Fruit fly (Drosophila melanogaster) whole organism, embryonic: Measurements from ENCODE around the gene Tomosyn.
A peak's percentile ranks its signal among the peaks of the same experiment; 100 is the strongest.

Source experiments
- CG10654 ChIP-seq: fragments of 200-800 bp; sonication (Bioruptor generic); optimal IDR thresholded peaks from 2 replicates; lab custom pipeline; 2016; ENCODE audit warnings: missing biosample characterization, missing genetic modification characterization
- CG10959 ChIP-seq: fragments of 200-800 bp; sonication (Bioruptor generic); IDR thresholded peaks from 2 replicates; pipeline ENCODE4 v1.3.6; 2022; ENCODE audit warnings: missing biosample characterization, missing genetic modification characterization
- CG11247 ChIP-seq: fragments of 200-800 bp; sonication (Bioruptor generic); IDR thresholded peaks from 2 replicates; pipeline ENCODE4 v1.3.6; 2022; ENCODE audit warnings: missing biosample characterization, missing genetic modification characterization
- CG12219 ChIP-seq: fragments of 200-800 bp; sonication (Bioruptor generic); optimal IDR thresholded peaks from 3 replicates; lab custom pipeline; 2018; ENCODE audit warnings: missing biosample characterization, mild to moderate bottlenecking, missing genetic modification characterization
- CG12236 ChIP-seq: fragments of 200-800 bp; sonication (Bioruptor generic); optimal IDR thresholded peaks from 2 replicates; lab custom pipeline; 2016; ENCODE audit warnings: missing biosample characterization, missing genetic modification characterization
- CG12769 ChIP-seq: fragments of 200-800 bp; sonication (Bioruptor generic); optimal IDR thresholded peaks from 2 replicates; lab custom pipeline; 2019; ENCODE audit warnings: missing biosample characterization, mild to moderate bottlenecking, missing genetic modification characterization, moderate library complexity
- CG14441 ChIP-seq: fragments of 200-800 bp; sonication (Bioruptor generic); IDR thresholded peaks from 2 replicates; pipeline ENCODE4 v1.3.6; 2022; ENCODE audit warnings: missing biosample characterization, missing genetic modification characterization
- CG15073 ChIP-seq: fragments of 200-800 bp; sonication (Bioruptor generic); optimal IDR thresholded peaks from 2 replicates; lab custom pipeline; 2016; ENCODE audit warnings: missing biosample characterization, missing genetic modification characterization
- CG15696 ChIP-seq: fragments of 200-800 bp; sonication (Bioruptor generic); optimal IDR thresholded peaks from 2 replicates; lab custom pipeline; 2019; ENCODE audit warnings: missing biosample characterization, mild to moderate bottlenecking, missing genetic modification characterization, moderate library complexity
- CG1603 ChIP-seq: fragments of 200-800 bp; sonication (Bioruptor generic); optimal IDR thresholded peaks from 2 replicates; lab custom pipeline; 2019; ENCODE audit warnings: missing biosample characterization, mild to moderate bottlenecking, missing genetic modification characterization, moderate library complexity
- CG1647 ChIP-seq: fragments of 200-800 bp; sonication (Bioruptor generic); optimal IDR thresholded peaks from 3 replicates; lab custom pipeline; 2016; ENCODE audit warnings: missing biosample characterization, missing genetic modification characterization
- CG17385 ChIP-seq: fragments of 200-800 bp; sonication (Bioruptor generic); optimal IDR thresholded peaks from 3 replicates; lab custom pipeline; 2018; ENCODE audit warnings: missing biosample characterization, mild to moderate bottlenecking, missing genetic modification characterization
- CG3065 ChIP-seq: fragments of 200-800 bp; sonication (Bioruptor generic); optimal IDR thresholded peaks from 2 replicates; lab custom pipeline; 2016; ENCODE audit warnings: missing biosample characterization, missing genetic modification characterization
- CG34422 ChIP-seq: fragments of 200-800 bp; sonication (Bioruptor generic); IDR thresholded peaks from 3 replicates; pipeline ENCODE4 v1.3.6; 2022; ENCODE audit warnings: missing biosample characterization, missing genetic modification characterization
- CG43689 ChIP-seq: fragments of 200-800 bp; sonication (Bioruptor generic); IDR thresholded peaks from 2 replicates; pipeline ENCODE4 v1.3.6; 2022; ENCODE audit warnings: missing biosample characterization, missing genetic modification characterization
- CG4730 ChIP-seq: fragments of 200-800 bp; sonication (Bioruptor generic); IDR thresholded peaks from 2 replicates; pipeline ENCODE4 v1.3.6; 2022; ENCODE audit warnings: missing biosample characterization, missing genetic modification characterization
- CG6813 ChIP-seq: fragments of 200-800 bp; sonication (Bioruptor generic); optimal IDR thresholded peaks from 2 replicates; lab custom pipeline; 2017; ENCODE audit warnings: missing biosample characterization, missing genetic modification characterization, mild to moderate bottlenecking, moderate library complexity, missing genetic modification reagents
- CG8388 ChIP-seq: fragments of 200-800 bp; sonication (Bioruptor generic); optimal IDR thresholded peaks from 2 replicates; lab custom pipeline; 2019; ENCODE audit warnings: missing biosample characterization, mild to moderate bottlenecking, missing genetic modification characterization, moderate library complexity
- CG9727 ChIP-seq: fragments of 200-800 bp; sonication (Bioruptor generic); optimal IDR thresholded peaks from 3 replicates; lab custom pipeline; 2017; ENCODE audit warnings: missing biosample characterization, mild to moderate bottlenecking, missing genetic modification characterization
- CTCF ChIP-seq: fragments of 200-800 bp; sonication (Bioruptor generic); optimal IDR thresholded peaks from 2 replicates; lab custom pipeline; 2017; ENCODE audit warnings: missing biosample characterization, mild to moderate bottlenecking, missing genetic modification characterization, moderate library complexity
- Elba2 ChIP-seq: fragments of 200-800 bp; sonication (Bioruptor generic); optimal IDR thresholded peaks from 3 replicates; lab custom pipeline; 2016; ENCODE audit warnings: missing biosample characterization, missing genetic modification characterization
- Ets65A ChIP-seq: fragments of 200-800 bp; sonication (Bioruptor generic); peaks from one replicate; lab custom pipeline; 2016; ENCODE audit warnings: missing biosample characterization, missing genetic modification characterization
- GATAe ChIP-seq: fragments of 200-800 bp; sonication (Bioruptor generic); conservative IDR thresholded peaks from 2 replicates; pipeline ENCODE4 v1.3.6; 2022; ENCODE audit warnings: missing biosample characterization, missing genetic modification characterization
- Hey ChIP-seq: fragments of 200-800 bp; sonication (Bioruptor generic); optimal IDR thresholded peaks from 3 replicates; lab custom pipeline; 2018; ENCODE audit warnings: missing biosample characterization, mild to moderate bottlenecking, missing genetic modification characterization
- Hmr ChIP-seq: fragments of 200-800 bp; sonication (Bioruptor generic); optimal IDR thresholded peaks from 3 replicates; lab custom pipeline; 2017; ENCODE audit warnings: mild to moderate bottlenecking, missing biosample characterization, missing genetic modification reagents, missing genetic modification characterization
- Hsf ChIP-seq: fragments of 200-800 bp; sonication (Bioruptor generic); optimal IDR thresholded peaks from 3 replicates; lab custom pipeline; 2016; ENCODE audit warnings: missing biosample characterization, missing genetic modification characterization
- Med ChIP-seq: fragments of 200-800 bp; sonication (Bioruptor generic); peaks from one replicate; lab custom pipeline; 2016; ENCODE audit warnings: missing biosample characterization, missing genetic modification characterization, mild to moderate bottlenecking, inconsistent platforms, moderate library complexity
- NC2β ChIP-seq: fragments of 200-800 bp; sonication (Bioruptor generic); optimal IDR thresholded peaks from 2 replicates; lab custom pipeline; 2016; ENCODE audit warnings: missing biosample characterization, missing genetic modification characterization
- NFAT ChIP-seq: fragments of 200-800 bp; sonication (Bioruptor generic); IDR thresholded peaks from 2 replicates; pipeline ENCODE4 v1.3.6; 2022; ENCODE audit warnings: missing biosample characterization, missing genetic modification characterization
- Tbp ChIP-seq: fragments of >200 bp; optimal IDR thresholded peaks from 2 replicates; lab custom pipeline; 2018; ENCODE audit warnings: missing biosample characterization, missing genetic modification characterization
- Trl ChIP-seq, 3 experiments: fragments of >200 bp in 2 of 3; fragments of 200-800 bp in 1 of 3; sonication (Bioruptor generic) in 1 of 3; optimal IDR thresholded peaks; 2 replicates in 1 of 3; 3 replicates in 2 of 3; lab custom pipeline; 2016 to 2017; ENCODE audit warnings: missing biosample characterization in 1 of 3, missing genetic modification characterization in 1 of 3
- bowl ChIP-seq: fragments of 200-800 bp; sonication (Bioruptor generic); IDR thresholded peaks from 2 replicates; pipeline ENCODE4 v1.3.6; 2022; ENCODE audit warnings: missing biosample characterization, missing genetic modification characterization
- caup ChIP-seq: fragments of 200-800 bp; sonication (Bioruptor generic); optimal IDR thresholded peaks from 3 replicates; lab custom pipeline; 2017; ENCODE audit warnings: missing biosample characterization, mild to moderate bottlenecking, missing genetic modification characterization, moderate library complexity; ENCODE audit not compliant: severe bottlenecking
- chm ChIP-seq: fragments of 200-800 bp; sonication (Bioruptor generic); IDR thresholded peaks from 2 replicates; pipeline ENCODE4 v1.3.6; 2022; ENCODE audit warnings: missing biosample characterization, missing genetic modification characterization
- corto ChIP-seq: fragments of 200-800 bp; sonication (Bioruptor generic); optimal IDR thresholded peaks from 2 replicates; lab custom pipeline; 2016; ENCODE audit warnings: missing biosample characterization, mild to moderate bottlenecking, missing genetic modification characterization, moderate library complexity
- dati ChIP-seq: fragments of 200-800 bp; sonication (Bioruptor generic); IDR thresholded peaks from 2 replicates; pipeline ENCODE4 v1.3.6; 2022; ENCODE audit warnings: missing biosample characterization, missing genetic modification characterization
- fd102C ChIP-seq: fragments of 200-800 bp; sonication (Bioruptor generic); optimal IDR thresholded peaks from 2 replicates; lab custom pipeline; 2018; ENCODE audit warnings: missing biosample characterization, mild to moderate bottlenecking, missing genetic modification characterization, moderate library complexity
- fru ChIP-seq: fragments of >200 bp; optimal IDR thresholded peaks from 2 replicates; lab custom pipeline; 2017
- gsb-n ChIP-seq: fragments of 200-800 bp; sonication (Bioruptor generic); optimal IDR thresholded peaks from 3 replicates; lab custom pipeline; 2018; ENCODE audit warnings: missing biosample characterization, mild to moderate bottlenecking, missing genetic modification characterization
- ham ChIP-seq: fragments of 200-800 bp; sonication (Bioruptor generic); IDR thresholded peaks from 2 replicates; pipeline ENCODE4 v1.3.6; 2022; ENCODE audit warnings: missing biosample characterization, missing genetic modification characterization
- ken ChIP-seq: fragments of 200-800 bp; sonication (Bioruptor generic); IDR thresholded peaks from 3 replicates; pipeline ENCODE4 v1.3.6; 2022; ENCODE audit warnings: missing biosample characterization, missing genetic modification characterization
- lab ChIP-seq: fragments of 200-800 bp; sonication (Bioruptor generic); optimal IDR thresholded peaks from 3 replicates; lab custom pipeline; 2017; ENCODE audit warnings: missing biosample characterization, missing genetic modification characterization, mild to moderate bottlenecking, moderate library complexity, missing genetic modification reagents
- lmd ChIP-seq: fragments of 200-800 bp; sonication (Bioruptor generic); IDR thresholded peaks from 2 replicates; pipeline ENCODE4 v1.3.6; 2022; ENCODE audit warnings: missing biosample characterization, missing genetic modification characterization
- odd ChIP-seq: fragments of 200-800 bp; sonication (Bioruptor generic); optimal IDR thresholded peaks from 2 replicates; lab custom pipeline; 2017; ENCODE audit warnings: missing biosample characterization, mild to moderate bottlenecking, missing genetic modification characterization
- onecut ChIP-seq: fragments of 200-800 bp; sonication (Bioruptor generic); IDR thresholded peaks from 2 replicates; pipeline ENCODE4 v1.3.6; 2022; ENCODE audit warnings: missing biosample characterization, missing genetic modification characterization
- pb ChIP-seq: fragments of 200-800 bp; sonication (Bioruptor generic); optimal IDR thresholded peaks from 3 replicates; lab custom pipeline; 2016; ENCODE audit warnings: missing biosample characterization, missing genetic modification characterization
- pho ChIP-seq: fragments of 200-800 bp; sonication (Bioruptor generic); optimal IDR thresholded peaks from 2 replicates; lab custom pipeline; 2016; ENCODE audit warnings: missing biosample characterization, missing genetic modification characterization
- salm ChIP-seq: fragments of 200-800 bp; sonication (Bioruptor generic); optimal IDR thresholded peaks from 2 replicates; lab custom pipeline; 2018; ENCODE audit warnings: missing biosample characterization, mild to moderate bottlenecking, missing genetic modification characterization
- sob ChIP-seq: fragments of 200-800 bp; sonication (Bioruptor generic); IDR thresholded peaks from 2 replicates; pipeline ENCODE4 v1.3.6; 2022; ENCODE audit warnings: missing biosample characterization, missing genetic modification characterization
- ssp ChIP-seq: fragments of 200-800 bp; sonication (Bioruptor generic); IDR thresholded peaks from 2 replicates; pipeline ENCODE4 v1.3.6; 2022; ENCODE audit warnings: missing biosample characterization, missing genetic modification characterization
- tap ChIP-seq: fragments of 200-800 bp; optimal IDR thresholded peaks from 3 replicates; lab custom pipeline; 2019; ENCODE audit warnings: missing biosample characterization, mild to moderate bottlenecking, missing genetic modification characterization, moderate library complexity
- usp ChIP-seq: fragments of >200 bp; optimal IDR thresholded peaks from 2 replicates; lab custom pipeline; 2017; ENCODE audit warnings: missing biosample characterization, missing genetic modification characterization

Gene Tomosyn

DNA sequence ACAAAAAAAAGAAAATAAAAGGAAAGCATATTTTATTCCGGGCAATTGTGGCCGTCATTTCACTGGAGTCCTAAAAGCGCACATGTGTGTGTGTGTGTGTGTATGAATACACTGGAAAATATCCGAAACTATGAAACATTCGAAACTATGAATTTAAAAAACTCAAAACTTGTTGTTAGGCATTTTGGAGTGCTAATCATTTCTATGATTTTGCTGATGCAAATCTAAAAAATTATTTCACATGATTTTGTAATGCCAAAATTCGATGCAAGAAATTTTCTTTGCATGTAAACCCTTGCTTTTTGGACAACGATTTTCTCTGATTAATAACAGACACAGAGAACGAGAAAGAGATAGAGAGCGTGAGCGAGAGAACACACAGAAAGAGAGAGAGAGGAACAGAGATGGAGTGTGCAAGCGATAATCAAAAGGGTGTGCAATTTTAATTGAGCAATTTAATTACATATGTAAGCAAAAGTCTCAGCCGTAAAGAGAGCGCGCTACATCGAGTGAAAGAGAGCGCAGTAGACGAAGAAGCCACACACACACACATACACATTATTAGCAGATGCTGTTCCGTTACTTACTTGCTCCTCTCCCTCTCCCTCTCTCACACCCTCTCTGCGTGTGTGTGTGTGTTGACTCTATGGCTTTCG, 67.8 kb downstream of the Tomosyn start (continued):
- TF ChIP-seq CG1603 (tag; lab: Kevin White, UChicago) = no peak
- no peak for TF ChIP-seq CG11247 (GFP tag; lab: Robert Waterston, UW)
- no peak for TF ChIP-seq GATAe (GFP tag; lab: Robert Waterston, UW)
- TF ChIP-seq Trl (optimal IDR thresholded peaks at IDR 0.05; lab: Kevin White, UChicago) = peak; percentile 48 to 54
- TF ChIP-seq Trl (GFP tag; optimal IDR thresholded peaks at IDR 0.05; lab: Kevin White, UChicago) = peak; percentile 15
- TF ChIP-seq CG8388 (GFP tag; lab: Kevin White, UChicago) = no peak
- no peak for TF ChIP-seq CTCF (GFP tag; lab: Kevin White, UChicago)
- TF ChIP-seq usp = no peak
- TF ChIP-seq salm (tag; lab: Kevin White, UChicago) = no peak
- no peak for TF ChIP-seq CG12769 (tag; lab: Kevin White, UChicago)
- no peak for TF ChIP-seq CG12219 (GFP tag; lab: Kevin White, UChicago)
- no peak for TF ChIP-seq NC2β
- TF ChIP-seq CG15696 = peak; percentile 22
- TF ChIP-seq CG43689 = no peak
- TF ChIP-seq Hey (tag; lab: Kevin White, UChicago) = no peak
- TF ChIP-seq pb (GFP tag; lab: Kevin White, UChicago) = no peak
- TF ChIP-seq CG10654 (GFP tag; lab: Kevin White, UChicago) = no peak
- TF ChIP-seq dati (GFP tag; lab: Robert Waterston, UW) = no peak
- no peak for TF ChIP-seq corto
- TF ChIP-seq CG6813 (GFP tag; lab: Kevin White, UChicago) = no peak
- TF ChIP-seq CG15073 (GFP tag; lab: Kevin White, UChicago) = no peak
- no peak for TF ChIP-seq pho (GFP tag; lab: Kevin White, UChicago)
- no peak for TF ChIP-seq CG12236 (GFP tag; lab: Kevin White, UChicago)
- TF ChIP-seq CG1647 (GFP tag; lab: Kevin White, UChicago) = no peak
- peak; percentile 52 for TF ChIP-seq chm
- TF ChIP-seq CG17385 = peak; percentile 38
- TF ChIP-seq ken = no peak
- TF ChIP-seq ham = no peak
- TF ChIP-seq sob (GFP tag; lab: Robert Waterston, UW) = 0 out of 2 replicates have a peak, but pooled peaks have one; percentile 20
- no peak for TF ChIP-seq bowl (GFP tag; lab: Robert Waterston, UW)
- TF ChIP-seq odd (GFP tag; lab: Kevin White, UChicago) = no peak
- no peak for TF ChIP-seq fru
- peak; percentile 55 for TF ChIP-seq lab (GFP tag; lab: Kevin White, UChicago)
- no peak for TF ChIP-seq CG34422
- no peak for TF ChIP-seq CG10959
- no peak for TF ChIP-seq Tbp (GFP tag; lab: Kevin White, UChicago)
- TF ChIP-seq Hsf (GFP tag; lab: Kevin White, UChicago) = peak; percentile 35
- peak; percentile 51 for TF ChIP-seq Hmr
- peak; percentile 51 for TF ChIP-seq CG9727 (GFP tag; lab: Kevin White, UChicago)
- TF ChIP-seq lmd (GFP tag; lab: Robert Waterston, UW) = 0 out of 2 replicates have a peak, but pooled peaks have one; percentile 44
- no peak for TF ChIP-seq fd102C
- 0 out of 2 replicates have a peak, but pooled peaks have one; percentile 20 for TF ChIP-seq CG14441
- no peak for TF ChIP-seq Elba2 (GFP tag; lab: Kevin White, UChicago)
- TF ChIP-seq ssp (GFP tag; lab: Robert Waterston, UW) = no peak
- no peak for TF ChIP-seq CG3065 (GFP tag; lab: Kevin White, UChicago)
- TF ChIP-seq gsb-n (tag; lab: Kevin White, UChicago) = no peak
- TF ChIP-seq onecut = peak; percentile 30; the same call in 1 of the 2 replicates
- TF ChIP-seq tap (tag; lab: Kevin White, UChicago) = no peak
- TF ChIP-seq Med (GFP tag; lab: Kevin White, UChicago) = peak; percentile 73
- no peak for TF ChIP-seq Ets65A (GFP tag; lab: Kevin White, UChicago)
- TF ChIP-seq NFAT = no peak
- no peak for TF ChIP-seq CG4730 (GFP tag; lab: Robert Waterston, UW)
- peak; percentile 5 for TF ChIP-seq caup
